Worm (Caenorhabditis elegans) whole organism, late embryonic: ENCODE measurements around the gene C27C12.4.

Source experiments
- ceh-31 ChIP-seq: sonication (generic microtip); optimal IDR thresholded peaks from 2 replicates; lab custom pipeline; 2016; ENCODE audit warnings: missing genetic modification characterization, missing compliant biosample characterization
- pag-3 ChIP-seq: sonication (generic microtip); optimal IDR thresholded peaks from 2 replicates; lab custom pipeline; 2016; ENCODE audit warnings: missing compliant biosample characterization, missing genetic modification characterization, borderline replicate concordance

DNA sequence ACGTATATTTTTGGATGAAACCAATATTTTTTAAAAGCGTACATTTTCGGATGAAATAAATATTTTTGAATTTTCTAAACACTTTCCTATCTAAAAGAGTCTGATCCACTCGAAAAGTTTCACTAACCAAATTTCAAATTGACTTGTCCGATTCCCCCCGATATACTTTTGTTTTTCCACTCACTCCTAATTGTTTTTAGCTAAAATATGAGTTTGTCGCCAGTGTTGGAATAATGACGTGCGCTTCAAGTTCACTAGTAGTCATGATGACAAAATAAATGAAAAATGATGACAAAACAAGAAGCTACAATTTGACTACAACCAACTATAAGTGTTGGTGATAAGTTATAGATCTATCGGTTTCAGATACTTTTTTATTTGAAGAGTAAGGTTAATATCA lies 45.1 kb upstream of the C27C12.4 start:
- no peak for TF ChIP-seq ceh-31 (tag; lab: Kevin White, UChicago)
- no peak for TF ChIP-seq pag-3
